Worm (Caenorhabditis elegans) whole organism, young adult: ENCODE measurements around the gene chca-1.

Experiments used
- B0019.2 ChIP-seq: fragments of 200-800 bp; sonication (Bioruptor generic); conservative IDR thresholded peaks from 2 replicates; pipeline ENCODE4 v1.3.6; 2022; ENCODE audit warnings: missing genetic modification reagents, missing genetic modification characterization, missing compliant biosample characterization
- B0336.3 ChIP-seq: fragments of 200-800 bp; sonication (Bioruptor generic); IDR thresholded peaks from 2 replicates; pipeline ENCODE4 v1.3.6; 2022; ENCODE audit warnings: missing genetic modification characterization, missing compliant biosample characterization
- D2030.7 ChIP-seq: fragments of 200-800 bp; sonication (Bioruptor generic); IDR thresholded peaks from 2 replicates; pipeline ENCODE4 v1.3.6; 2022; ENCODE audit warnings: missing genetic modification reagents, missing genetic modification characterization, missing compliant biosample characterization
- F57A8.1 ChIP-seq: fragments of 200-800 bp; sonication (Bioruptor generic); optimal IDR thresholded peaks from 2 replicates; lab custom pipeline; 2018; ENCODE audit warnings: mild to moderate bottlenecking, missing genetic modification characterization, moderate library complexity, missing compliant biosample characterization
- K12H6.12 ChIP-seq: fragments of 200-800 bp; sonication (Bioruptor generic); optimal IDR thresholded peaks from 2 replicates; lab custom pipeline; 2018; ENCODE audit warnings: mild to moderate bottlenecking, missing genetic modification characterization, missing compliant biosample characterization
- Y56A3A.18 ChIP-seq: fragments of 200-800 bp; sonication (Bioruptor generic); IDR thresholded peaks from 2 replicates; pipeline ENCODE4 v1.3.6; 2022; ENCODE audit warnings: missing genetic modification reagents, missing genetic modification characterization, missing compliant biosample characterization
- Y79H2A.3 ChIP-seq: fragments of 200-800 bp; sonication (Bioruptor generic); conservative IDR thresholded peaks from 2 replicates; pipeline ENCODE4 v1.3.6; 2022; ENCODE audit warnings: missing genetic modification reagents, missing genetic modification characterization, missing compliant biosample characterization
- aptf-3 ChIP-seq: fragments of 200-800 bp; sonication (Bioruptor generic); IDR thresholded peaks from 2 replicates; pipeline ENCODE4 v1.3.6; 2022; ENCODE audit warnings: missing genetic modification characterization, missing compliant biosample characterization
- athp-1 ChIP-seq: sonication (generic microtip); optimal IDR thresholded peaks from 2 replicates; lab custom pipeline; 2017; ENCODE audit warnings: mild to moderate bottlenecking, missing genetic modification characterization, missing compliant biosample characterization
- cebp-1 ChIP-seq, 2 experiments: fragments of 200-800 bp in 1 of 2; sonication (Bioruptor generic) in 1 of 2; sonication (generic microtip) in 1 of 2; IDR thresholded peaks in 1 of 2; optimal IDR thresholded peaks in 1 of 2; 2 replicates each; pipeline versions ENCODE4 v1.3.6 to Lab custom; 2017 to 2022; ENCODE audit warnings: missing compliant biosample characterization in 2 of 2, missing genetic modification characterization in 2 of 2, mild to moderate bottlenecking in 1 of 2, missing genetic modification reagents in 1 of 2, moderate library complexity in 1 of 2
- ceh-27 ChIP-seq: fragments of 200-800 bp; sonication (Bioruptor generic); optimal IDR thresholded peaks from 2 replicates; lab custom pipeline; 2018; ENCODE audit warnings: mild to moderate bottlenecking, missing genetic modification characterization, moderate library complexity, missing compliant biosample characterization
- ceh-79 ChIP-seq: sonication (generic microtip); optimal IDR thresholded peaks from 2 replicates; lab custom pipeline; 2017; ENCODE audit warnings: mild to moderate bottlenecking, missing genetic modification characterization, missing compliant biosample characterization
- chd-7 ChIP-seq: sonication (generic microtip); optimal IDR thresholded peaks from 2 replicates; lab custom pipeline; 2016; ENCODE audit warnings: mild to moderate bottlenecking, missing genetic modification characterization, moderate library complexity, missing compliant biosample characterization
- egl-18 ChIP-seq: fragments of 200-800 bp; sonication (Bioruptor generic); IDR thresholded peaks from 2 replicates; pipeline ENCODE4 v1.3.6; 2022; ENCODE audit warnings: missing genetic modification reagents, missing genetic modification characterization, missing compliant biosample characterization
- ets-4 ChIP-seq: fragments of 200-800 bp; sonication (Bioruptor generic); optimal IDR thresholded peaks from 2 replicates; lab custom pipeline; 2018; ENCODE audit warnings: mild to moderate bottlenecking, missing genetic modification characterization, missing compliant biosample characterization
- hlh-26 ChIP-seq: fragments of 200-800 bp; sonication (Bioruptor generic); conservative IDR thresholded peaks from 2 replicates; pipeline ENCODE4 v1.3.6; 2022; ENCODE audit warnings: missing genetic modification reagents, missing genetic modification characterization, missing compliant biosample characterization
- hrde-1 ChIP-seq: sonication (generic microtip); optimal IDR thresholded peaks from 2 replicates; lab custom pipeline; 2016; ENCODE audit warnings: missing genetic modification characterization, mild to moderate bottlenecking, missing compliant biosample characterization, moderate library complexity, missing genotype, missing genetic modification reagents, borderline replicate concordance
- lin-54 ChIP-seq: fragments of 200-800 bp; sonication (Bioruptor generic); optimal IDR thresholded peaks from 2 replicates; lab custom pipeline; 2018; ENCODE audit warnings: mild to moderate bottlenecking, missing genetic modification characterization, missing compliant biosample characterization
- lir-1 ChIP-seq: fragments of 200-800 bp; sonication (Bioruptor generic); conservative IDR thresholded peaks from 2 replicates; pipeline ENCODE4 v1.3.6; 2022; ENCODE audit warnings: missing genetic modification reagents, missing genetic modification characterization, missing compliant biosample characterization
- madf-3 ChIP-seq: fragments of 200-800 bp; sonication (Bioruptor generic); IDR thresholded peaks from 2 replicates; pipeline ENCODE4 v1.3.6; 2022; ENCODE audit warnings: missing genetic modification reagents, missing genetic modification characterization, missing compliant biosample characterization
- madf-6 ChIP-seq: fragments of 200-800 bp; sonication (Bioruptor generic); IDR thresholded peaks from 2 replicates; pipeline ENCODE4 v1.3.6; 2022; ENCODE audit warnings: missing genetic modification reagents, missing genetic modification characterization, missing compliant biosample characterization
- nfya-2 ChIP-seq: fragments of 200-800 bp; sonication (Bioruptor generic); IDR thresholded peaks from 2 replicates; pipeline ENCODE4 v1.3.6; 2022; ENCODE audit warnings: missing genetic modification reagents, missing genetic modification characterization, missing compliant biosample characterization
- nhr-27 ChIP-seq: fragments of 200-800 bp; sonication (Bioruptor generic); optimal IDR thresholded peaks from 2 replicates; lab custom pipeline; 2018; ENCODE audit warnings: mild to moderate bottlenecking, missing genetic modification characterization, moderate library complexity, missing compliant biosample characterization
- nhr-80 ChIP-seq: sonication (generic microtip); optimal IDR thresholded peaks from 2 replicates; lab custom pipeline; 2016; ENCODE audit warnings: missing genetic modification characterization, missing compliant biosample characterization
- xnd-1 ChIP-seq: sonication (generic microtip); optimal IDR thresholded peaks from 2 replicates; lab custom pipeline; 2016; ENCODE audit warnings: missing genotype, missing genetic modification reagents, missing genetic modification characterization, missing compliant biosample characterization
- ztf-22 ChIP-seq: fragments of 200-800 bp; sonication (Bioruptor generic); optimal IDR thresholded peaks from 2 replicates; lab custom pipeline; 2018; ENCODE audit warnings: mild to moderate bottlenecking, missing genetic modification characterization, moderate library complexity, missing compliant biosample characterization

chca-1 gene

ce11 chrIV:9692874-9693273 lies 41.7 kb downstream of the chca-1 start, which contains the start of gene twk-9:
Gene twk-9, plus strand, starts transcription at chrIV:9693174.
- TF ChIP-seq Y56A3A.18 (GFP tag; lab: Robert Waterston, UW) (no peak), hlh-26 (GFP tag; lab: Robert Waterston, UW) (no peak), ceh-27 (no peak), aptf-3 (no peak), F57A8.1 (GFP tag; lab: Kevin White, UChicago) (no peak), chd-7 (tag; lab: Kevin White, UChicago) (no peak), nhr-27 (tag; lab: Kevin White, UChicago) (no peak), lir-1 (GFP tag; lab: Robert Waterston, UW) (no peak), ets-4 (no peak), D2030.7 (GFP tag; lab: Robert Waterston, UW) (no peak), cebp-1 (GFP tag; IDR thresholded peaks at IDR 0.05; lab: Robert Waterston, UW) (no peak), cebp-1 (tag; optimal IDR thresholded peaks at IDR 0.05; lab: Kevin White, UChicago) (no peak), egl-18 (GFP tag; lab: Robert Waterston, UW) (no peak), athp-1 (tag; lab: Kevin White, UChicago) (no peak), Y79H2A.3 (no peak), K12H6.12 (tag; lab: Kevin White, UChicago) (no peak), lin-54 (no peak), hrde-1 (tag; lab: Kevin White, UChicago) (no peak), B0336.3 (GFP tag; lab: Robert Waterston, UW) (no peak), nhr-80 (tag; lab: Kevin White, UChicago) (no peak)

- TF ChIP-seq hrde-1 (tag; lab: Kevin White, UChicago) (peak; percentile 42), madf-6 (GFP tag; lab: Robert Waterston, UW) (peak; percentile 32; the same call in 1 of the 2 replicates), madf-3 (GFP tag; lab: Robert Waterston, UW) (no peak)
- TF ChIP-seq, all 124 proteins: peak for 2
Observed at ce11 chrIV:9696513-9696912, 45.3 kb downstream of the chca-1 start.

- TF ChIP-seq ets-4 (no peak), B0019.2 (GFP tag; lab: Robert Waterston, UW) (no peak), Y56A3A.18 (GFP tag; lab: Robert Waterston, UW) (no peak), xnd-1 (tag; lab: Kevin White, UChicago) (no peak), ztf-22 (GFP tag; lab: Kevin White, UChicago) (no peak), nfya-2 (GFP tag; lab: Robert Waterston, UW) (no peak)
Observed at ce11 chrIV:9697869-9698268, 46.7 kb downstream of the chca-1 start.

ce11 chrIV:9699062-9699461 lies 47.9 kb downstream of the chca-1 start:
- TF ChIP-seq ceh-79 (tag; lab: Kevin White, UChicago), result no peak
- TF ChIP-seq lin-54, result no peak
- TF ChIP-seq cebp-1 (GFP tag; IDR thresholded peaks at IDR 0.05; lab: Robert Waterston, UW), result no peak
- no peak for TF ChIP-seq cebp-1 (tag; optimal IDR thresholded peaks at IDR 0.05; lab: Kevin White, UChicago)
- peak; percentile 62 for TF ChIP-seq nhr-80 (tag; lab: Kevin White, UChicago)
